Worm (Caenorhabditis elegans) whole organism, L4/young adult: Measurements from ENCODE around the gene dcap-2.

Source experiments
- dao-5 ChIP-seq: sonication (generic microtip); optimal IDR thresholded peaks from 2 replicates; lab custom pipeline; 2016; ENCODE audit warnings: missing genotype, missing genetic modification characterization, moderate library complexity, missing compliant biosample characterization
- him-1 ChIP-seq: sonication (generic microtip); optimal IDR thresholded peaks from 2 replicates; lab custom pipeline; 2016; ENCODE audit warnings: missing genotype, missing genetic modification reagents, missing genetic modification characterization, missing compliant biosample characterization

DNA sequence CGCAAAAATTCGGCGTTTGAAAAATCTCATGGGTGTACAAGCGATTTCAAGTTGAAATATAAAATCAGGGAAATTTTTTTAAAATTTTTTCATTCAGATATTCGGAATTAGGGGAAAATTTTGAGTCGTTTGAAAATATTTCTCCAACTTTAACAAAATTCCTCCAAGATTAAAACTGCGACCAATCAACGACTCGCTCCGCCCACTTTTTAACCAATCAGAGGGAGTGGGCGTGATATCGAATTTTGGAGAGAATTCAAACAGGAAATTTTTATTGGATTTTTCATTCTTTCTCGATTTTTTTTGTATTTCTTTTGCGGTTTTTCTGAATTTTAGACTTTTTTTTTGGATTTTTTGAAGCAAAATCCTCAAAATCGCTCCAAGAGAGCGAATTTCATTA lies 3.6 kb upstream of the dcap-2 start:
- TF ChIP-seq him-1: no peak
- TF ChIP-seq dao-5 (tag; lab: Kevin White, UChicago): no peak
